Worm (Caenorhabditis elegans) whole organism, young adult: ENCODE measurements around the gene W02B3.4.

Experiments used
- akir-1 ChIP-seq: fragments of 200-800 bp; sonication (Bioruptor generic); optimal IDR thresholded peaks from 2 replicates; lab custom pipeline; 2018; ENCODE audit warnings: mild to moderate bottlenecking, missing genetic modification characterization, moderate library complexity, missing compliant biosample characterization
- tbp1 ChIP-seq: fragments of 200-800 bp; sonication (Bioruptor generic); optimal IDR thresholded peaks from 2 replicates; lab custom pipeline; 2018; ENCODE audit warnings: mild to moderate bottlenecking, missing genetic modification characterization, missing compliant biosample characterization

DNA sequence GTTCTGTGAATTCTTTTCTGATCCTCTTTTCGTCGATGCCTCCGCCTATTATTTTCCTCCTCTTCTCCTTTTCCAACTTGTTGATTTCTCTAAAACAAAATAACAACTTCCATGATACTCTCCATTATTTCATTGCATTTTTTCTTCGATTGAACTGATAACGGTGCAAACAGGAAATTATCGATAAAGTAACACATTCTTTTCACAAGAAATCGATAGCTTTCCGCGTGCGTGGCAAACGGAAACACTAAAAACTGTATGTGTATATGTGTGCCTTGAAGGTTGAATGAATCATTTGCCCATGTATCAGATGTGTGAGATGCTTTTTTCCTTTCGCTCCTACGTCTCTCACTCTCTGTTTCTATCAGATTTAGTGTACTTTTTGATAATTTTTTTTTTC is 31.6 kb downstream of the W02B3.4 start:
- no peak for TF ChIP-seq tbp1
- no peak for TF ChIP-seq akir-1 (GFP tag; lab: Kevin White, UChicago)
